Worm (Caenorhabditis elegans): Measurements from ENCODE around the gene nlp-5.

DNA sequence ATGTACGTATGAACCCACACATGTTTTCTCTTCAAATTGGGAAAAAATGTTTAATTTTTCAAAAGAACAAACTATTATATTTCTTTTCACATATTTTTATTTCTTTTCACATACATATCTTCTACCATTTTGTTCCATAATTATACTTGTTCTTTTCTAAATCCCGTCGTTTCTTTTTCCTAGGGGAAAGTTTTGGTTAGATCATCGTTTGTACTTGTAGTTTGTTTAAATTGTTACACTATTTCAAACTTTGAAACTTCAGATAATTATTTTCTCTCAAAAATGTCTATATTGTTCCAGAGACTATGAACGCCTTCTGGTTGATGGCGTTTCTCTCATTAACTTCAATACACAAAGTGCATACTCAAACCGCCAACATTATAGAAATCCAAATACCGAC, 17.8 kb downstream of the nlp-5 start, which contains the start of gene F35C11.7:
- TF ChIP-seq hlh-30 (tag; optimal IDR thresholded peaks at IDR 0.05; ENCODE audit: insufficient read depth) (no peak), fkh-6 (tag; optimal IDR thresholded peaks at IDR 0.05) (no peak), ets-4 (tag; optimal IDR thresholded peaks at IDR 0.05) (no peak), sox-4 (tag; optimal IDR thresholded peaks at IDR 0.05) (no peak), unc-55 (GFP tag; optimal IDR thresholded peaks at IDR 0.05) (no peak), unc-86 (tag; optimal IDR thresholded peaks at IDR 0.05) (no peak), ceh-48 (tag; optimal IDR thresholded peaks at IDR 0.05) (no peak), C38D4.7 (GFP tag; optimal IDR thresholded peaks at IDR 0.05) (no peak), unc-42 (tag; optimal IDR thresholded peaks at IDR 0.05) (no peak), fkh-10 (GFP tag; optimal IDR thresholded peaks at IDR 0.05) (no peak)

Data from whole organism, late embryonic.